Worm (Caenorhabditis elegans): ENCODE data around the gene pfas-1.

- TF ChIP-seq him-1 (tag; optimal IDR thresholded peaks at IDR 0.05) (no peak), dao-5 (tag; optimal IDR thresholded peaks at IDR 0.05) (no peak)
Observed at ce11 chrIII:4584068-4584566, 59.0 kb downstream of the pfas-1 start, which contains the start of gene F35G12.5.
